Fruit fly (Drosophila melanogaster): ENCODE measurements around the gene retinin.

DNA sequence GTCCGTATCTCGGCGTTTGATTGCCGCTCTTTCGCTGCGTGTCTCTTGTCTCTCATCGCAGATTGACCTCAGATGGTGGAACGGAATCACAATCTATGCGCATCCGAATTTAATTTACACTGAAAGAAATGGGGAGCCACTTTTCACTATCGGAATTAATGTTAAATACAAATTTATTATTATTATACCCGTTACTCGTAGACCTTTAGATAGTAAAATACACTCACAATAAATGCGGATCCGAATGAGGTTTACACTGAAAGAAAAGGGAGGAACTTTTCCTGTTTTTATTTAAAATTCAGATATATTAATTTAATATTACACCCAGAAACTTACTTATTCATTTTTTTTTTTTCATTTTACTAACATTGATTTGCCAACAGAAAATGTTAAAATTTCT lies 42.7 kb upstream of the retinin start:
- TF ChIP-seq Abd-B (GFP tag; optimal IDR thresholded peaks at IDR 0.05): no peak
- no peak for TF ChIP-seq sv (GFP tag; optimal IDR thresholded peaks at IDR 0.05)
- TF ChIP-seq pan (optimal IDR thresholded peaks at IDR 0.05): no peak
- no peak for TF ChIP-seq jim (GFP tag; optimal IDR thresholded peaks at IDR 0.05)
- no peak for TF ChIP-seq CG32264 (GFP tag; optimal IDR thresholded peaks at IDR 0.05)
- no peak for TF ChIP-seq Myc (optimal IDR thresholded peaks at IDR 0.05)
